Worm (Caenorhabditis elegans) whole organism, late embryonic: ENCODE data around the gene ascc-1.

Experiments
- C38D4.7 ChIP-seq: fragments of 200-800 bp; sonication (Bioruptor generic); optimal IDR thresholded peaks from 2 replicates; lab custom pipeline; 2018; ENCODE audit warnings: mild to moderate bottlenecking, missing genetic modification characterization, moderate library complexity, missing compliant biosample characterization
- K09A11.1 ChIP-seq: sonication (generic microtip); optimal IDR thresholded peaks from 2 replicates; lab custom pipeline; 2017; ENCODE audit warnings: antibody characterized with exemption, mild to moderate bottlenecking, missing genetic modification characterization, missing compliant biosample characterization; ENCODE audit not compliant: insufficient read depth
- ceh-18 ChIP-seq: sonication (generic microtip); optimal IDR thresholded peaks from 2 replicates; lab custom pipeline; 2016; ENCODE audit warnings: missing genetic modification characterization, missing compliant biosample characterization
- ceh-19 ChIP-seq: fragments of 200-800 bp; sonication (Bioruptor generic); optimal IDR thresholded peaks from 2 replicates; lab custom pipeline; 2018; ENCODE audit warnings: mild to moderate bottlenecking, missing genetic modification characterization, missing compliant biosample characterization
- ceh-2 ChIP-seq: sonication (generic microtip); optimal IDR thresholded peaks from 2 replicates; lab custom pipeline; 2016; ENCODE audit warnings: missing genotype, missing genetic modification characterization, missing compliant biosample characterization
- ceh-31 ChIP-seq: sonication (generic microtip); optimal IDR thresholded peaks from 2 replicates; lab custom pipeline; 2016; ENCODE audit warnings: missing genetic modification characterization, missing compliant biosample characterization
- elt-2 ChIP-seq: sonication (generic microtip); optimal IDR thresholded peaks from 2 replicates; lab custom pipeline; 2016; ENCODE audit warnings: missing genetic modification reagents, missing genetic modification characterization, missing compliant biosample characterization
- elt-4 ChIP-seq: sonication (generic microtip); optimal IDR thresholded peaks from 2 replicates; lab custom pipeline; 2016; ENCODE audit warnings: missing genetic modification characterization, missing compliant biosample characterization
- hlh-30 ChIP-seq: sonication (generic microtip); optimal IDR thresholded peaks from 2 replicates; lab custom pipeline; 2017; ENCODE audit warnings: antibody characterized with exemption, missing genetic modification characterization, missing compliant biosample characterization; ENCODE audit not compliant: insufficient read depth
- hlh-6 ChIP-seq: sonication (generic microtip); optimal IDR thresholded peaks from 2 replicates; lab custom pipeline; 2016; ENCODE audit warnings: missing genotype, missing genetic modification characterization, missing compliant biosample characterization
- pha-4 ChIP-seq: fragments of 150-350 bp; optimal IDR thresholded peaks from 2 replicates; lab custom pipeline; 2018; ENCODE audit warnings: missing biosample characterization, missing genetic modification reagents, missing genetic modification characterization
- rnt-1 ChIP-seq: sonication (generic microtip); optimal IDR thresholded peaks from 2 replicates; lab custom pipeline; 2016; ENCODE audit warnings: missing genetic modification characterization, missing compliant biosample characterization
- unc-42 ChIP-seq: sonication (generic microtip); optimal IDR thresholded peaks from 2 replicates; lab custom pipeline; 2016; ENCODE audit warnings: missing genotype, missing genetic modification characterization, missing compliant biosample characterization

- TF ChIP-seq hlh-30 (tag; lab: Kevin White, UChicago) (no peak), hlh-6 (tag; lab: Kevin White, UChicago) (no peak), ceh-18 (tag; lab: Kevin White, UChicago) (no peak), C38D4.7 (no peak), K09A11.1 (tag; lab: Kevin White, UChicago) (no peak), rnt-1 (tag; lab: Kevin White, UChicago) (no peak), unc-42 (no peak), ceh-19 (no peak), elt-2 (tag; lab: Kevin White, UChicago) (no peak), ceh-31 (tag; lab: Kevin White, UChicago) (no peak), pha-4 (tag; lab: Kevin White, UChicago) (no peak), elt-4 (tag; lab: Kevin White, UChicago) (no peak), ceh-2 (no peak)
Measured at ce11 chrII:75831-76230, 18.4 kb downstream of the ascc-1 start.
